Worm (Caenorhabditis elegans): Measurements from ENCODE around the gene fkh-2.

DNA sequence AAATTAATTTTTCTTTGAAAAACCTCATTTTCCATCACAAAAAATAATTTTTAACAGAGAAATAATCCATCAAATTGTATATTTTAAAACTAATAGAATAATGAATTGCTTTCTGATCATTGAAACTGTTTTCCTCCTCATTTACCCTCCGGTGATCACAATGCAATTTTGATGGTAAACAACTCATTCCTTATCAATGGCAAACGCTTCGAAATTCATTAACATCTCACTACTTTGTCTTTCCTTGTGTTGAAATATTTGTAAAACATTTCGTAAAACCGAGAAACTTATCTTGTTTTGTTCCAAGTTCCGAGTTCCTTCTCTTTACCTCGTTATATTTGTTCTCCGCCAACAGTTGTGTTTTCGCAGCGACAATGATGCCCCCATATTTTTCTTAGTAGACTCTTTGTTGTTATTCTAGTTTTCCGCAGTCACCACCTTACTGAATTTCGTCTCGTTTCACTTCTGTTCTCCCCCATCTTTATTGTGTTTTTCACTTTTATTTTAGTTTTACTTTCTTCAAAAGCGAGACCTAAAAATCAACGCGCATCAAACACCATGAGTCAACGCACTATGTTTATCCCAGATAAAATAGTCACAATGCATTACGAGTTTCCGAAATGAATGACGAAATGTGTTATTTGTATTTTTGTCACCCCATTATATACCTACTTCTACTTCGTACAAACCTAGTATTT is 43.1 kb upstream of the fkh-2 start:
- TF ChIP-seq ZK337.2 (GFP tag; IDR thresholded peaks at IDR 0.05) (no peak), F10B5.3 (tag; optimal IDR thresholded peaks at IDR 0.05) (no peak), ctbp-1 (GFP tag; IDR thresholded peaks at IDR 0.05) (no peak), pqm-1 (tag; optimal IDR thresholded peaks at IDR 0.05) (peak; percentile 32), pha-4 (GFP tag; IDR thresholded peaks at IDR 0.05) (no peak), pha-4 (tag; optimal IDR thresholded peaks at IDR 0.05) (no peak), daf-12 (tag; optimal IDR thresholded peaks at IDR 0.05) (no peak), Y105C5A.15 (GFP tag; IDR thresholded peaks at IDR 0.05) (no peak), ceh-82 (tag; optimal IDR thresholded peaks at IDR 0.05) (no peak)
